Worm (Caenorhabditis elegans): Measurements from ENCODE around the gene str-236.

ce11 chrV:1536979-1537378 lies 9.1 kb upstream of the str-236 start, which contains the start of gene K02H11.9:
- TF ChIP-seq ama-1 (optimal IDR thresholded peaks at IDR 0.05) (no peak), tbx-37 (GFP tag; conservative IDR thresholded peaks at IDR 0.05) (no peak), flt-1 (GFP tag; IDR thresholded peaks at IDR 0.05) (no peak)

Data from whole organism, early embryonic.